Worm (Caenorhabditis elegans): Measurements from ENCODE around the gene C55A6.11.

ce11 chrV:11552379-11552778 lies 32.1 kb downstream of the C55A6.11 start, which contains the start of gene srx-85:
- TF ChIP-seq snpc-4 (tag; optimal IDR thresholded peaks at IDR 0.05) (no peak), elt-1 (tag; optimal IDR thresholded peaks at IDR 0.05) (no peak), nhr-21 (tag; optimal IDR thresholded peaks at IDR 0.05) (no peak), nhr-6 (tag; optimal IDR thresholded peaks at IDR 0.05) (no peak), ztf-11 (tag; optimal IDR thresholded peaks at IDR 0.05) (no peak), nhr-11 (tag; optimal IDR thresholded peaks at IDR 0.05) (no peak), ceh-82 (tag; optimal IDR thresholded peaks at IDR 0.05) (no peak)
